Fruit fly (Drosophila melanogaster) whole organism, embryonic: Measurements from ENCODE around the gene Syt12.

Experiments
- Awh ChIP-seq: fragments of 200-800 bp; sonication (Bioruptor generic); IDR thresholded peaks from 2 replicates; pipeline ENCODE4, ENCODE4 v1.3.6; 2022; ENCODE audit warnings: missing biosample characterization, missing genetic modification characterization
- CG1024 ChIP-seq: fragments of 200-800 bp; sonication (Bioruptor generic); IDR thresholded peaks from 2 replicates; pipeline ENCODE4 v1.3.6; 2022; ENCODE audit warnings: missing biosample characterization, missing genetic modification characterization
- CG10366 ChIP-seq: fragments of 200-800 bp; sonication (Bioruptor generic); IDR thresholded peaks from 2 replicates; pipeline ENCODE4 v1.3.6; 2022; ENCODE audit warnings: missing biosample characterization, missing genetic modification characterization
- CG10543 ChIP-seq: fragments of 200-800 bp; sonication (Bioruptor generic); optimal IDR thresholded peaks from 3 replicates; lab custom pipeline; 2017; ENCODE audit warnings: missing biosample characterization, mild to moderate bottlenecking, missing genetic modification characterization, moderate library complexity
- CG11093 ChIP-seq: fragments of 200-800 bp; sonication (Bioruptor generic); IDR thresholded peaks from 3 replicates; pipeline ENCODE4 v1.3.6; 2022; ENCODE audit warnings: missing biosample characterization, missing genetic modification characterization
- CG12155 ChIP-seq: fragments of 200-800 bp; sonication (Bioruptor generic); optimal IDR thresholded peaks from 3 replicates; lab custom pipeline; 2016; ENCODE audit warnings: missing biosample characterization, missing genetic modification characterization
- CG13296 ChIP-seq: fragments of 200-800 bp; sonication (Bioruptor generic); optimal IDR thresholded peaks from 3 replicates; lab custom pipeline; 2018; ENCODE audit warnings: missing biosample characterization, mild to moderate bottlenecking, missing genetic modification characterization
- CG14667 ChIP-seq: fragments of 200-800 bp; sonication (Bioruptor generic); IDR thresholded peaks from 2 replicates; pipeline ENCODE4 v1.3.6; 2022; ENCODE audit warnings: missing biosample characterization, missing genetic modification characterization
- CG16813 ChIP-seq: fragments of 200-800 bp; sonication (Bioruptor generic); IDR thresholded peaks from 3 replicates; pipeline ENCODE4 v1.3.6; 2022; ENCODE audit warnings: missing biosample characterization, missing genetic modification characterization; ENCODE audit not compliant: partially characterized antibody
- CG17568 ChIP-seq: fragments of 200-800 bp; sonication (Bioruptor generic); optimal IDR thresholded peaks from 2 replicates; lab custom pipeline; 2018; ENCODE audit warnings: missing biosample characterization, mild to moderate bottlenecking, missing genetic modification characterization, moderate library complexity
- CG18599 ChIP-seq: fragments of 200-800 bp; sonication (Bioruptor generic); optimal IDR thresholded peaks from 3 replicates; lab custom pipeline; 2017; ENCODE audit warnings: missing biosample characterization, missing genetic modification characterization, mild to moderate bottlenecking, moderate library complexity, missing genetic modification reagents
- CG31224 ChIP-seq: fragments of 200-800 bp; sonication (Bioruptor generic); IDR thresholded peaks from 2 replicates; pipeline ENCODE4 v1.3.6; 2022; ENCODE audit warnings: missing biosample characterization, missing genetic modification characterization
- CG33213 ChIP-seq: fragments of 200-800 bp; sonication (Bioruptor generic); optimal IDR thresholded peaks from 3 replicates; lab custom pipeline; 2016; ENCODE audit warnings: missing biosample characterization, missing genetic modification characterization
- CG4730 ChIP-seq: fragments of 200-800 bp; sonication (Bioruptor generic); IDR thresholded peaks from 2 replicates; pipeline ENCODE4 v1.3.6; 2022; ENCODE audit warnings: missing biosample characterization, missing genetic modification characterization
- CG6175 ChIP-seq: fragments of 200-800 bp; sonication (Bioruptor generic); IDR thresholded peaks from 3 replicates; pipeline ENCODE4 v1.3.6; 2022; ENCODE audit warnings: missing biosample characterization, missing genetic modification characterization
- CG6254 ChIP-seq: fragments of 200-800 bp; sonication (Bioruptor generic); optimal IDR thresholded peaks from 3 replicates; lab custom pipeline; 2017; ENCODE audit warnings: mild to moderate bottlenecking, missing biosample characterization, missing genetic modification reagents, missing genetic modification characterization
- CG8388 ChIP-seq: fragments of 200-800 bp; sonication (Bioruptor generic); optimal IDR thresholded peaks from 2 replicates; lab custom pipeline; 2019; ENCODE audit warnings: missing biosample characterization, mild to moderate bottlenecking, missing genetic modification characterization, moderate library complexity
- CG9215 ChIP-seq: fragments of 200-800 bp; sonication (Bioruptor generic); IDR thresholded peaks from 2 replicates; pipeline ENCODE4 v1.3.6; 2022; ENCODE audit warnings: missing biosample characterization, missing genetic modification characterization
- Camta ChIP-seq: fragments of 200-800 bp; sonication (Bioruptor generic); optimal IDR thresholded peaks from 2 replicates; lab custom pipeline; 2016; ENCODE audit warnings: missing biosample characterization, missing genetic modification characterization
- D19A ChIP-seq: fragments of 200-800 bp; optimal IDR thresholded peaks from 3 replicates; lab custom pipeline; 2019; ENCODE audit warnings: missing biosample characterization, mild to moderate bottlenecking, missing genetic modification characterization, moderate library complexity
- Dfd ChIP-seq, 2 experiments: fragments of >200 bp; optimal IDR thresholded peaks; 2 replicates each; lab custom pipeline; 2017; ENCODE audit warnings: missing biosample characterization in 2 of 2, missing genetic modification characterization in 2 of 2
- Drgx ChIP-seq: fragments of 200-800 bp; sonication (Bioruptor generic); IDR thresholded peaks from 2 replicates; pipeline ENCODE4 v1.3.6; 2022; ENCODE audit warnings: missing biosample characterization, missing genetic modification characterization
- Hr78 ChIP-seq, 2 experiments: fragments of 200-800 bp in 1 of 2; fragments of >200 bp in 1 of 2; sonication (Bioruptor generic) in 1 of 2; optimal IDR thresholded peaks; 2 replicates each; lab custom pipeline; 2017 to 2019; ENCODE audit warnings: missing biosample characterization in 2 of 2, missing genetic modification characterization in 2 of 2, mild to moderate bottlenecking in 1 of 2, moderate library complexity in 1 of 2
- Lhr ChIP-seq: fragments of 200-800 bp; sonication (Bioruptor generic); optimal IDR thresholded peaks from 3 replicates; lab custom pipeline; 2017; ENCODE audit warnings: mild to moderate bottlenecking, missing biosample characterization, missing genetic modification reagents, missing genetic modification characterization
- Mrtf ChIP-seq: fragments of 200-800 bp; sonication (Bioruptor generic); IDR thresholded peaks from 3 replicates; pipeline ENCODE4 v1.3.6; 2022; ENCODE audit warnings: missing biosample characterization, missing genetic modification characterization
- Nf-YA ChIP-seq: fragments of 200-800 bp; sonication (Bioruptor generic); IDR thresholded peaks from 2 replicates; pipeline ENCODE4 v1.3.6; 2022; ENCODE audit warnings: missing biosample characterization, missing genetic modification characterization
- Stat92E ChIP-seq, 3 experiments: fragments of >200 bp in 2 of 3; fragments of 200-800 bp in 1 of 3; sonication (Bioruptor generic) in 1 of 3; optimal IDR thresholded peaks; 2 replicates each; lab custom pipeline; 2017 to 2019; ENCODE audit warnings: missing biosample characterization in 3 of 3, missing genetic modification characterization in 3 of 3, mild to moderate bottlenecking in 1 of 3, moderate library complexity in 1 of 3
- Trl ChIP-seq, 3 experiments: fragments of >200 bp in 2 of 3; fragments of 200-800 bp in 1 of 3; sonication (Bioruptor generic) in 1 of 3; optimal IDR thresholded peaks; 2 replicates in 1 of 3; 3 replicates in 2 of 3; lab custom pipeline; 2016 to 2017; ENCODE audit warnings: missing biosample characterization in 1 of 3, missing genetic modification characterization in 1 of 3
- abd-A ChIP-seq: fragments of 200-800 bp; sonication (Bioruptor generic); optimal IDR thresholded peaks from 3 replicates; lab custom pipeline; 2019; ENCODE audit warnings: missing biosample characterization, mild to moderate bottlenecking, missing genetic modification characterization, moderate library complexity
- amos ChIP-seq: fragments of 200-800 bp; sonication (Bioruptor generic); IDR thresholded peaks from 2 replicates; pipeline ENCODE4 v1.3.6; 2022; ENCODE audit warnings: missing biosample characterization, missing genetic modification characterization; ENCODE audit not compliant: partially characterized antibody
- aop ChIP-seq: fragments of 200-800 bp; sonication (Bioruptor generic); IDR thresholded peaks from 2 replicates; pipeline ENCODE4 v1.3.6; 2022; ENCODE audit warnings: missing biosample characterization, missing genetic modification characterization
- bigmax ChIP-seq: fragments of 200-800 bp; sonication (Bioruptor generic); optimal IDR thresholded peaks from 2 replicates; lab custom pipeline; 2018; ENCODE audit warnings: missing biosample characterization, mild to moderate bottlenecking, missing genetic modification characterization
- br ChIP-seq: fragments of >200 bp; optimal IDR thresholded peaks from 2 replicates; lab custom pipeline; 2017
- crc ChIP-seq: fragments of 200-800 bp; sonication (Bioruptor generic); optimal IDR thresholded peaks from 2 replicates; lab custom pipeline; 2016; ENCODE audit warnings: missing biosample characterization, missing genetic modification characterization
- ems ChIP-seq: fragments of 200-800 bp; sonication (Bioruptor generic); optimal IDR thresholded peaks from 3 replicates; lab custom pipeline; 2016; ENCODE audit warnings: missing biosample characterization, missing genetic modification characterization
- fd96Cb ChIP-seq: fragments of 200-800 bp; sonication (Bioruptor generic); optimal IDR thresholded peaks from 2 replicates; lab custom pipeline; 2018; ENCODE audit warnings: missing biosample characterization, mild to moderate bottlenecking, missing genetic modification characterization, moderate library complexity
- gfzf ChIP-seq: fragments of 200-800 bp; sonication (Bioruptor generic); optimal IDR thresholded peaks from 2 replicates; lab custom pipeline; 2016; ENCODE audit warnings: missing biosample characterization, mild to moderate bottlenecking, missing genetic modification characterization, moderate library complexity
- grau ChIP-seq: fragments of 200-800 bp; optimal IDR thresholded peaks from 3 replicates; lab custom pipeline; 2019; ENCODE audit warnings: missing biosample characterization, mild to moderate bottlenecking, missing genetic modification characterization, moderate library complexity
- gsb-n ChIP-seq: fragments of 200-800 bp; sonication (Bioruptor generic); optimal IDR thresholded peaks from 3 replicates; lab custom pipeline; 2018; ENCODE audit warnings: missing biosample characterization, mild to moderate bottlenecking, missing genetic modification characterization
- her ChIP-seq: fragments of 200-800 bp; sonication (Bioruptor generic); optimal IDR thresholded peaks from 2 replicates; lab custom pipeline; 2016; ENCODE audit warnings: missing biosample characterization, missing genetic modification characterization
- jumu ChIP-seq: fragments of 200-800 bp; sonication (Bioruptor generic); optimal IDR thresholded peaks from 3 replicates; lab custom pipeline; 2016; ENCODE audit warnings: missing biosample characterization, missing genetic modification characterization
- klu ChIP-seq: fragments of 200-800 bp; sonication (Bioruptor generic); IDR thresholded peaks from 2 replicates; pipeline ENCODE4 v1.3.6; 2022; ENCODE audit warnings: missing biosample characterization, missing genetic modification characterization
- otp ChIP-seq: fragments of 200-800 bp; sonication (Bioruptor generic); IDR thresholded peaks from 3 replicates; pipeline ENCODE4, ENCODE4 v1.3.6; 2022; ENCODE audit warnings: missing biosample characterization, missing genetic modification characterization
- pan ChIP-seq, 4 experiments: fragments of >200 bp in 3 of 4; fragments of 200-800 bp in 1 of 4; sonication (Bioruptor generic) in 1 of 4; optimal IDR thresholded peaks in 3 of 4; IDR thresholded peaks in 1 of 4; 2 replicates each; pipeline versions ENCODE4 v1.3.6 to Lab custom; 2017 to 2022; ENCODE audit warnings: missing biosample characterization in 2 of 4, missing genetic modification characterization in 2 of 4, mixed read lengths in 1 of 4
- pita ChIP-seq: fragments of 200-800 bp; sonication (Bioruptor generic); optimal IDR thresholded peaks from 2 replicates; lab custom pipeline; 2017; ENCODE audit warnings: missing biosample characterization, mild to moderate bottlenecking, missing genetic modification characterization
- psq ChIP-seq: fragments of 200-800 bp; sonication (Bioruptor generic); optimal IDR thresholded peaks from 2 replicates; lab custom pipeline; 2017; ENCODE audit warnings: missing biosample characterization, missing genetic modification characterization
- run ChIP-seq: fragments of 200-800 bp; sonication (Bioruptor generic); optimal IDR thresholded peaks from 3 replicates; lab custom pipeline; 2018; ENCODE audit warnings: missing biosample characterization, mild to moderate bottlenecking, missing genetic modification characterization
- twi ChIP-seq: fragments of 200-800 bp; optimal IDR thresholded peaks from 2 replicates; lab custom pipeline; 2019; ENCODE audit warnings: missing biosample characterization, mild to moderate bottlenecking, missing genetic modification characterization, moderate library complexity
- unc-4 ChIP-seq: fragments of 200-800 bp; sonication (Bioruptor generic); IDR thresholded peaks from 2 replicates; pipeline ENCODE4 v1.3.6; 2022; ENCODE audit warnings: missing biosample characterization, missing genetic modification characterization; ENCODE audit not compliant: partially characterized antibody

Gene Syt12

DNA sequence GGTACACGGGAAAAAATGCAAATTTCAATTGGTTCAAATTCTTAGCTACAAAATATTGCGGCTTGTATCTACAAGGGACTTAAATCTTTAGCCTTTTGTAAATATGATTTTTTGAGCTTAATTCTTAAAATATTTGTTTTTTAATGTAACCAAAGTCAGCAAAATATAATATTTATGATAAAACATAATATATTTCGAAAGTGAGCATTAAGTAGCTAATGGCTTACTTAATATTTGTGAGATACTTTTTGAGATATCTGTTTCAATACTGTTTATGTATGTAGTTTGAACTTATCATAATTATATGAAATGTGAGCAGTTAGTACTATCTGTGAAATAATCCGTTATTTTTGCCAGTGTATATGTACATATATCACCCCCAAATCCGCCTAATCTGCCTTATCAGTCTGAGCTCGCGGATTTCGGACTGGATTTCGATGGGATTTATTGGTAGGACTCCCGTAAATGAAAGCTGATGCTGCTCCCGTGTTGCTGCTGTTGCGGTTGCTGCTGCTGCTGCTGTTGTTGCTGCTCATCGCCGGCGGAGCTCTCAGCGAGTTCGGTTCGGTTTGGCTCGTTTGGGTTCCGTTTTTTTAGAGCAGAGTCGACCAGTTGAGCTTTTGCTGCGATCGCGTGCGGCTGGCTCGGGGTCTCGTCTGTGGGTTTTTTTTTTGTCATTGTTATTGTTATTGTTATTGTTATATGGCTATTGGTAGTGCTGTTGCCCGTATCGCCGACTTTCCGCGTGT is 38.2 kb upstream of the Syt12 start:
- TF ChIP-seq amos: no peak
- no peak for TF ChIP-seq CG4730 (GFP tag; lab: Robert Waterston, UW)
- no peak for TF ChIP-seq aop
- TF ChIP-seq CG6175 (GFP tag; lab: Robert Waterston, UW): peak; percentile 60; the same call in 1 of the 3 replicates
- TF ChIP-seq CG1024 (GFP tag; lab: Robert Waterston, UW): no peak
- no peak for TF ChIP-seq her (GFP tag; lab: Kevin White, UChicago)
- no peak for TF ChIP-seq bigmax (GFP tag; lab: Kevin White, UChicago)
- no peak for TF ChIP-seq Stat92E (GFP tag; optimal IDR thresholded peaks at IDR 0.05; lab: Kevin White, UChicago)
- no peak for TF ChIP-seq otp
- no peak for TF ChIP-seq twi (tag; lab: Kevin White, UChicago)
- TF ChIP-seq CG17568 (GFP tag; lab: Kevin White, UChicago): no peak
- no peak for TF ChIP-seq CG9215
- TF ChIP-seq CG16813 (GFP tag; lab: Robert Waterston, UW): no peak
- no peak for TF ChIP-seq ems (GFP tag; lab: Kevin White, UChicago)
- peak in 1 of 2 experiments; percentile 23 for TF ChIP-seq Trl (optimal IDR thresholded peaks at IDR 0.05; lab: Kevin White, UChicago)
- TF ChIP-seq Trl (GFP tag; optimal IDR thresholded peaks at IDR 0.05; lab: Kevin White, UChicago): no peak
- peak; percentile 56 for TF ChIP-seq CG10543
- TF ChIP-seq CG6254 (GFP tag; lab: Kevin White, UChicago): no peak
- TF ChIP-seq unc-4: no peak
- no peak for TF ChIP-seq gsb-n (tag; lab: Kevin White, UChicago)
- no peak for TF ChIP-seq CG13296
- no peak for TF ChIP-seq run (tag; lab: Kevin White, UChicago)
- TF ChIP-seq br: no peak
- no peak for TF ChIP-seq CG14667
- no peak for TF ChIP-seq CG10366 (GFP tag; lab: Robert Waterston, UW)
- TF ChIP-seq CG31224 (GFP tag; lab: Robert Waterston, UW): no peak
- TF ChIP-seq crc (GFP tag; lab: Kevin White, UChicago): no peak
- TF ChIP-seq Awh (GFP tag; lab: Robert Waterston, UW): no peak
- no peak for TF ChIP-seq abd-A (tag; lab: Kevin White, UChicago)
- TF ChIP-seq Dfd (GFP tag; optimal IDR thresholded peaks at IDR 0.05; lab: Kevin White, UChicago): no peak
- peak; percentile 38 for TF ChIP-seq CG18599 (GFP tag; lab: Kevin White, UChicago)
- TF ChIP-seq pan (optimal IDR thresholded peaks at IDR 0.05; lab: Kevin White, UChicago): no peak
- TF ChIP-seq pan (GFP tag; optimal IDR thresholded peaks at IDR 0.05 in 1 of 2, IDR thresholded peaks at IDR 0.05 in 1 of 2): no peak
- TF ChIP-seq klu (GFP tag; lab: Robert Waterston, UW): no peak
- no peak for TF ChIP-seq gfzf
- TF ChIP-seq Nf-YA: no peak
- no peak for TF ChIP-seq Mrtf (GFP tag; lab: Robert Waterston, UW)
- no peak for TF ChIP-seq jumu
- TF ChIP-seq Drgx (GFP tag; lab: Robert Waterston, UW): no peak
- TF ChIP-seq CG8388 (GFP tag; lab: Kevin White, UChicago): peak; percentile 26
- TF ChIP-seq fd96Cb (tag; lab: Kevin White, UChicago): no peak
- no peak for TF ChIP-seq pita (GFP tag; lab: Kevin White, UChicago)
- TF ChIP-seq Hr78 (GFP tag; optimal IDR thresholded peaks at IDR 0.05; lab: Kevin White, UChicago): no peak
- no peak for TF ChIP-seq Lhr (GFP tag; lab: Kevin White, UChicago)
- peak; percentile 22 for TF ChIP-seq CG12155 (GFP tag; lab: Kevin White, UChicago)
- no peak for TF ChIP-seq psq (GFP tag; lab: Kevin White, UChicago)
- TF ChIP-seq CG33213: no peak
- TF ChIP-seq CG11093 (GFP tag; lab: Robert Waterston, UW): no peak
- TF ChIP-seq D19A (tag; lab: Kevin White, UChicago): no peak
- no peak for TF ChIP-seq Camta (GFP tag; lab: Kevin White, UChicago)
- TF ChIP-seq grau (tag; lab: Kevin White, UChicago): peak; percentile 66
